Worm (Caenorhabditis elegans): Measurements from ENCODE around the gene wrt-4.

ce11 chrX:15707913-15708312 lies 49.2 kb downstream of the wrt-4 start, which contains the start of gene nhr-48:
- TF ChIP-seq nhr-11 (tag; optimal IDR thresholded peaks at IDR 0.05) (no peak), nhr-25 (tag; optimal IDR thresholded peaks at IDR 0.05) (no peak), nhr-12 (tag; optimal IDR thresholded peaks at IDR 0.05) (no peak), snpc-4 (tag; optimal IDR thresholded peaks at IDR 0.05) (no peak), ama-1 (optimal IDR thresholded peaks at IDR 0.05) (no peak), nhr-237 (tag; optimal IDR thresholded peaks at IDR 0.05) (no peak), zag-1 (tag; optimal IDR thresholded peaks at IDR 0.05) (no peak), skn-1 (tag; optimal IDR thresholded peaks at IDR 0.05) (no peak), pha-4 (tag; optimal IDR thresholded peaks at IDR 0.05) (no peak), elt-2 (tag; optimal IDR thresholded peaks at IDR 0.05) (no peak), lin-39 (tag; optimal IDR thresholded peaks at IDR 0.05) (no peak), unc-62 (GFP tag; optimal IDR thresholded peaks at IDR 0.05) (no peak)

Data from whole organism, L3 larva.